Fruit fly (Drosophila melanogaster) whole organism, prepupa: ENCODE measurements around the gene P5CDh1.

Experiments
- Blimp-1 ChIP-seq: fragments of 200-800 bp; sonication (Bioruptor generic); optimal IDR thresholded peaks from 3 replicates; lab custom pipeline; 2017; ENCODE audit warnings: missing biosample characterization, missing genetic modification characterization, mild to moderate bottlenecking, moderate library complexity, missing genetic modification reagents
- CG10631 ChIP-seq: fragments of 200-800 bp; sonication (Bioruptor generic); optimal IDR thresholded peaks from 2 replicates; lab custom pipeline; 2016; ENCODE audit warnings: missing biosample characterization, missing genetic modification characterization
- CG11294 ChIP-seq: fragments of 200-800 bp; sonication (Bioruptor generic); IDR thresholded peaks from 2 replicates; pipeline ENCODE4 v1.3.6; 2022; ENCODE audit warnings: missing biosample characterization, missing genetic modification characterization
- CG11762 ChIP-seq: fragments of 200-800 bp; sonication (Bioruptor generic); optimal IDR thresholded peaks from 3 replicates; lab custom pipeline; 2016; ENCODE audit warnings: missing biosample characterization, missing genetic modification characterization; ENCODE audit not compliant: insufficient read depth
- CG11902 ChIP-seq: fragments of 200-800 bp; sonication (Bioruptor generic); optimal IDR thresholded peaks from 3 replicates; lab custom pipeline; 2016; ENCODE audit warnings: missing biosample characterization, missing genetic modification characterization
- CG1621 ChIP-seq: fragments of 200-800 bp; sonication (Bioruptor generic); optimal IDR thresholded peaks from 3 replicates; lab custom pipeline; 2018; ENCODE audit warnings: missing biosample characterization, mild to moderate bottlenecking, missing genetic modification characterization
- CG3032 ChIP-seq: fragments of 200-800 bp; optimal IDR thresholded peaks from 2 replicates; lab custom pipeline; 2019; ENCODE audit warnings: missing biosample characterization, mild to moderate bottlenecking, missing genetic modification characterization, moderate library complexity
- CG32006 ChIP-seq: fragments of 200-800 bp; sonication (Bioruptor generic); optimal IDR thresholded peaks from 3 replicates; lab custom pipeline; 2017; ENCODE audit warnings: missing biosample characterization, mild to moderate bottlenecking, missing genetic modification characterization
- CG3919 ChIP-seq: fragments of 200-800 bp; sonication (Bioruptor generic); optimal IDR thresholded peaks from 3 replicates; lab custom pipeline; 2016; ENCODE audit warnings: missing biosample characterization, missing genetic modification characterization
- CG4318 ChIP-seq: fragments of 200-800 bp; sonication (Bioruptor generic); optimal IDR thresholded peaks from 3 replicates; lab custom pipeline; 2017; ENCODE audit warnings: missing biosample characterization, mild to moderate bottlenecking, missing genetic modification characterization
- CG6163 ChIP-seq: fragments of 200-800 bp; sonication (Bioruptor generic); IDR thresholded peaks from 3 replicates; pipeline ENCODE4 v1.3.6; 2022; ENCODE audit warnings: missing biosample characterization, missing genetic modification characterization
- CG6276 ChIP-seq: fragments of 200-800 bp; sonication (Bioruptor generic); optimal IDR thresholded peaks from 2 replicates; lab custom pipeline; 2017; ENCODE audit warnings: missing biosample characterization, mild to moderate bottlenecking, missing genetic modification characterization
- CG6808 ChIP-seq: fragments of 200-800 bp; sonication (Bioruptor generic); optimal IDR thresholded peaks from 3 replicates; lab custom pipeline; 2017; ENCODE audit warnings: missing biosample characterization, missing genetic modification characterization, mild to moderate bottlenecking, moderate library complexity, missing genetic modification reagents
- CG6854 ChIP-seq: fragments of 200-800 bp; sonication (Bioruptor generic); optimal IDR thresholded peaks from 2 replicates; lab custom pipeline; 2017; ENCODE audit warnings: missing biosample characterization, mild to moderate bottlenecking, missing genetic modification characterization
- CG8119 ChIP-seq: fragments of 200-800 bp; sonication (Bioruptor generic); IDR thresholded peaks from 3 replicates; pipeline ENCODE4 v1.3.6; 2022; ENCODE audit warnings: missing biosample characterization, missing genetic modification characterization
- CG8319 ChIP-seq: fragments of 200-800 bp; sonication (Bioruptor generic); optimal IDR thresholded peaks from 3 replicates; lab custom pipeline; 2016; ENCODE audit warnings: missing biosample characterization, missing genetic modification characterization
- CG9139 ChIP-seq: fragments of 200-800 bp; sonication (Bioruptor generic); optimal IDR thresholded peaks from 3 replicates; lab custom pipeline; 2017; ENCODE audit warnings: missing biosample characterization, mild to moderate bottlenecking, missing genetic modification characterization
- Eip75B ChIP-seq: fragments of 200-800 bp; sonication (Bioruptor generic); optimal IDR thresholded peaks from 3 replicates; lab custom pipeline; 2016; ENCODE audit warnings: missing biosample characterization, missing genetic modification characterization
- Eip78C ChIP-seq: fragments of 200-800 bp; sonication (Bioruptor generic); peaks from one replicate; lab custom pipeline; 2016; ENCODE audit warnings: missing biosample characterization, missing genetic modification characterization
- Ets21C ChIP-seq: fragments of 200-800 bp; sonication (Bioruptor generic); optimal IDR thresholded peaks from 3 replicates; lab custom pipeline; 2016; ENCODE audit warnings: missing biosample characterization, missing genetic modification characterization
- Ets96B ChIP-seq: fragments of 200-800 bp; optimal IDR thresholded peaks from 2 replicates; lab custom pipeline; 2019; ENCODE audit warnings: missing biosample characterization, mild to moderate bottlenecking, missing genetic modification characterization, moderate library complexity
- Gug ChIP-seq: fragments of 200-800 bp; sonication (Bioruptor generic); IDR thresholded peaks from 2 replicates; pipeline ENCODE4 v1.3.6; 2022; ENCODE audit warnings: missing biosample characterization, missing genetic modification characterization
- Hr38 ChIP-seq: sonication (Bioruptor generic); optimal IDR thresholded peaks from 2 replicates; lab custom pipeline; 2016; ENCODE audit warnings: missing biosample characterization, missing genetic modification characterization
- Hr4 ChIP-seq: fragments of 200-800 bp; sonication (Bioruptor generic); optimal IDR thresholded peaks from 3 replicates; lab custom pipeline; 2016; ENCODE audit warnings: missing biosample characterization, missing genetic modification characterization
- Lpt ChIP-seq: fragments of 200-800 bp; sonication (Bioruptor generic); optimal IDR thresholded peaks from 3 replicates; lab custom pipeline; 2016; ENCODE audit warnings: missing biosample characterization, missing genetic modification characterization
- Met ChIP-seq: fragments of 200-800 bp; sonication (Bioruptor generic); optimal IDR thresholded peaks from 3 replicates; lab custom pipeline; 2016; ENCODE audit warnings: missing biosample characterization, missing genetic modification characterization
- OdsH ChIP-seq: fragments of 200-800 bp; sonication (Bioruptor generic); optimal IDR thresholded peaks from 3 replicates; lab custom pipeline; 2016; ENCODE audit warnings: missing biosample characterization, missing genetic modification characterization
- Smox ChIP-seq: fragments of 200-800 bp; sonication (Bioruptor generic); optimal IDR thresholded peaks from 3 replicates; lab custom pipeline; 2016; ENCODE audit warnings: missing biosample characterization, missing genetic modification characterization
- Sox14 ChIP-seq: fragments of 200-800 bp; sonication (Bioruptor generic); optimal IDR thresholded peaks from 3 replicates; lab custom pipeline; 2016; ENCODE audit warnings: missing biosample characterization, missing genetic modification characterization
- Sox15 ChIP-seq: fragments of 200-800 bp; sonication (Bioruptor generic); optimal IDR thresholded peaks from 3 replicates; lab custom pipeline; 2016; ENCODE audit warnings: missing biosample characterization, missing genetic modification characterization
- acj6 ChIP-seq: fragments of 200-800 bp; sonication (Bioruptor generic); optimal IDR thresholded peaks from 3 replicates; lab custom pipeline; 2016; ENCODE audit warnings: missing biosample characterization, missing genetic modification characterization
- cyc ChIP-seq: fragments of 200-800 bp; sonication (Bioruptor generic); optimal IDR thresholded peaks from 3 replicates; lab custom pipeline; 2016; ENCODE audit warnings: missing biosample characterization, missing genetic modification characterization
- dac ChIP-seq: fragments of 200-800 bp; sonication (Bioruptor generic); optimal IDR thresholded peaks from 2 replicates; lab custom pipeline; 2017; ENCODE audit warnings: missing biosample characterization, mild to moderate bottlenecking, missing genetic modification characterization
- eg ChIP-seq: fragments of 200-800 bp; sonication (Bioruptor generic); IDR thresholded peaks from 3 replicates; pipeline ENCODE4 v1.3.6; 2022; ENCODE audit warnings: missing biosample characterization, missing genetic modification characterization
- esn ChIP-seq: fragments of 200-800 bp; sonication (Bioruptor generic); optimal IDR thresholded peaks from 2 replicates; lab custom pipeline; 2016; ENCODE audit warnings: missing biosample characterization, mild to moderate bottlenecking, missing genetic modification characterization, moderate library complexity
- fd59A ChIP-seq: fragments of 200-800 bp; sonication (Bioruptor generic); optimal IDR thresholded peaks from 2 replicates; lab custom pipeline; 2017; ENCODE audit warnings: missing biosample characterization, mild to moderate bottlenecking, missing genetic modification characterization, missing genetic modification reagents
- fd85E ChIP-seq: fragments of 200-800 bp; sonication (Bioruptor generic); optimal IDR thresholded peaks from 3 replicates; lab custom pipeline; 2016; ENCODE audit warnings: missing biosample characterization, missing genetic modification characterization
- fkh ChIP-seq: fragments of 200-800 bp; sonication (Bioruptor generic); optimal IDR thresholded peaks from 3 replicates; lab custom pipeline; 2017; ENCODE audit warnings: missing biosample characterization, mild to moderate bottlenecking, missing genetic modification characterization, moderate library complexity
- lz ChIP-seq: fragments of 200-800 bp; sonication (Bioruptor generic); optimal IDR thresholded peaks from 3 replicates; lab custom pipeline; 2016; ENCODE audit warnings: missing biosample characterization, missing genetic modification characterization
- pdm3 ChIP-seq: fragments of 200-800 bp; sonication (Bioruptor generic); optimal IDR thresholded peaks from 3 replicates; lab custom pipeline; 2016; ENCODE audit warnings: missing biosample characterization, missing genetic modification characterization
- salr ChIP-seq, 2 experiments: fragments of 200-800 bp; sonication (Bioruptor generic); optimal IDR thresholded peaks; 3 replicates each; lab custom pipeline; 2016 to 2018; ENCODE audit warnings: missing biosample characterization in 2 of 2, missing genetic modification characterization in 2 of 2, mild to moderate bottlenecking in 1 of 2
- spab ChIP-seq: fragments of 200-800 bp; sonication (Bioruptor generic); optimal IDR thresholded peaks from 2 replicates; lab custom pipeline; 2017; ENCODE audit warnings: missing biosample characterization, mild to moderate bottlenecking, missing genetic modification characterization, missing genetic modification reagents
- ss ChIP-seq, 2 experiments: fragments of 200-800 bp; sonication (Bioruptor generic); optimal IDR thresholded peaks; 2 replicates in 1 of 2; 3 replicates in 1 of 2; lab custom pipeline; 2017 to 2018; ENCODE audit warnings: mild to moderate bottlenecking in 2 of 2, missing biosample characterization in 2 of 2, missing genetic modification characterization in 2 of 2, moderate library complexity in 1 of 2
- topi ChIP-seq: fragments of 200-800 bp; sonication (Bioruptor generic); optimal IDR thresholded peaks from 3 replicates; lab custom pipeline; 2016; ENCODE audit warnings: missing biosample characterization, missing genetic modification characterization
- vri ChIP-seq: fragments of 200-800 bp; sonication (Bioruptor generic); optimal IDR thresholded peaks from 3 replicates; lab custom pipeline; 2016; ENCODE audit warnings: missing biosample characterization, mild to moderate bottlenecking, missing genetic modification characterization

P5CDh1 gene

dm6 chr3L:21832203-21833160 is 8.7 kb downstream of the P5CDh1 start, which contains the start of the genes CG7148 and Nopp140 (continued):
- TF ChIP-seq CG32006 (GFP tag; lab: Kevin White, UChicago), result no peak
- TF ChIP-seq CG6276 (GFP tag; lab: Kevin White, UChicago), result no peak
- no peak for TF ChIP-seq pdm3 (GFP tag; lab: Kevin White, UChicago)
- TF ChIP-seq Hr4 (GFP tag; lab: Kevin White, UChicago), result peak; percentile 52
- no peak for TF ChIP-seq Hr38 (GFP tag; lab: Kevin White, UChicago)
- peak; percentile 60 for TF ChIP-seq OdsH (GFP tag; lab: Kevin White, UChicago)
- peak; percentile 65 for TF ChIP-seq Eip78C (GFP tag; lab: Kevin White, UChicago)
- TF ChIP-seq Eip75B (GFP tag; lab: Kevin White, UChicago), result no peak
- no peak for TF ChIP-seq Smox (GFP tag; lab: Kevin White, UChicago)
- TF ChIP-seq CG4318 (GFP tag; lab: Kevin White, UChicago), result no peak
- TF ChIP-seq fd59A (GFP tag; lab: Kevin White, UChicago), result no peak
- TF ChIP-seq CG8119 (GFP tag; lab: Robert Waterston, UW), result 0 out of 3 replicates have a peak, but pooled peaks have one; percentile 45
- TF ChIP-seq CG6163, result peak; percentile 73
- TF ChIP-seq Blimp-1 (GFP tag; lab: Kevin White, UChicago), result no peak
- TF ChIP-seq CG6854, result no peak
- peak; percentile 60 for TF ChIP-seq acj6 (GFP tag; lab: Kevin White, UChicago)
- TF ChIP-seq eg (GFP tag; lab: Robert Waterston, UW), result peak; percentile 85
- peak; percentile 6 for TF ChIP-seq CG11762 (GFP tag; lab: Kevin White, UChicago)
- no peak for TF ChIP-seq CG9139 (GFP tag; lab: Kevin White, UChicago)
- TF ChIP-seq Ets21C (GFP tag; lab: Kevin White, UChicago), result no peak
- TF ChIP-seq Sox14 (GFP tag; lab: Kevin White, UChicago), result peak; percentile 37
- no peak for TF ChIP-seq fkh
- no peak for TF ChIP-seq Met (GFP tag; lab: Kevin White, UChicago)
- peak; percentile 8 for TF ChIP-seq CG8319 (GFP tag; lab: Kevin White, UChicago)
- no peak for TF ChIP-seq spab
- TF ChIP-seq fd85E (GFP tag; lab: Kevin White, UChicago), result no peak
- TF ChIP-seq Ets96B, result peak; percentile 23
- TF ChIP-seq CG11294, result no peak
- peak in 1 of 2 experiments; percentile 18 for TF ChIP-seq salr (GFP tag; optimal IDR thresholded peaks at IDR 0.05; lab: Kevin White, UChicago)
- no peak for TF ChIP-seq Gug (GFP tag; lab: Robert Waterston, UW)
- TF ChIP-seq topi (GFP tag; lab: Kevin White, UChicago), result peak; percentile 53

dm6 chr3L:21830125-21830524 is 11.0 kb downstream of the P5CDh1 start:
- TF ChIP-seq Eip78C (GFP tag; lab: Kevin White, UChicago) (peak; percentile 21), dac (GFP tag; lab: Kevin White, UChicago) (no peak), CG3919 (GFP tag; lab: Kevin White, UChicago) (no peak)

dm6 chr3L:21828177-21828589 is 13.0 kb downstream of the P5CDh1 start, which contains the start of gene CG32448:
CG32448 (minus strand) TSS chr3L:21828480.
- TF ChIP-seq Sox15 (peak; percentile 56), Eip75B (GFP tag; lab: Kevin White, UChicago) (peak; percentile 65), CG11762 (GFP tag; lab: Kevin White, UChicago) (peak; percentile 40), CG10631 (GFP tag; lab: Kevin White, UChicago) (no peak), esn (GFP tag; lab: Kevin White, UChicago) (peak; percentile 76), topi (GFP tag; lab: Kevin White, UChicago) (peak; percentile 60), cyc (GFP tag; lab: Kevin White, UChicago) (peak; percentile 75), ss (GFP tag; optimal IDR thresholded peaks at IDR 0.05; lab: Kevin White, UChicago) (no peak), CG4318 (GFP tag; lab: Kevin White, UChicago) (no peak), CG11294 (peak; percentile 45; the same call in 1 of the 2 replicates), CG9139 (GFP tag; lab: Kevin White, UChicago) (no peak), Sox14 (GFP tag; lab: Kevin White, UChicago) (peak; percentile 78), vri (GFP tag; lab: Kevin White, UChicago) (no peak), pdm3 (GFP tag; lab: Kevin White, UChicago) (no peak), CG11902 (GFP tag; lab: Kevin White, UChicago) (peak; percentile 47), CG1621 (tag; lab: Kevin White, UChicago) (no peak), Hr38 (GFP tag; lab: Kevin White, UChicago) (peak; percentile 4), CG3032 (tag; lab: Kevin White, UChicago) (peak; percentile 51), lz (GFP tag; lab: Kevin White, UChicago) (peak; percentile 78), CG6808 (GFP tag; lab: Kevin White, UChicago) (no peak), Lpt (GFP tag; lab: Kevin White, UChicago) (no peak)
